Worm (Caenorhabditis elegans) whole organism, young adult: ENCODE measurements around the gene Y17G9A.2.
A peak's percentile ranks its signal among the peaks of the same experiment; 100 is the strongest.

Experiments used
- B0019.2 ChIP-seq: fragments of 200-800 bp; sonication (Bioruptor generic); conservative IDR thresholded peaks from 2 replicates; pipeline ENCODE4 v1.3.6; 2022; ENCODE audit warnings: missing genetic modification reagents, missing genetic modification characterization, missing compliant biosample characterization
- B0035.1 ChIP-seq: sonication (generic microtip); optimal IDR thresholded peaks from 2 replicates; lab custom pipeline; 2016; ENCODE audit warnings: missing genetic modification characterization, mild to moderate bottlenecking, missing compliant biosample characterization, missing genotype, missing genetic modification reagents
- B0261.1 ChIP-seq: sonication (generic microtip); optimal IDR thresholded peaks from 2 replicates; lab custom pipeline; 2016; ENCODE audit warnings: mild to moderate bottlenecking, missing genetic modification characterization, moderate library complexity, missing compliant biosample characterization
- C17E4.6 ChIP-seq: fragments of 200-800 bp; sonication (Bioruptor generic); IDR thresholded peaks from 2 replicates; pipeline ENCODE4 v1.3.6; 2022; ENCODE audit warnings: missing genetic modification reagents, missing genetic modification characterization, missing compliant biosample characterization
- F33H1.4 ChIP-seq: fragments of 200-800 bp; sonication (Bioruptor generic); IDR thresholded peaks from 2 replicates; pipeline ENCODE4 v1.3.6; 2022; ENCODE audit warnings: missing genetic modification reagents, missing genetic modification characterization, missing compliant biosample characterization
- F49E8.2 ChIP-seq: sonication (generic microtip); optimal IDR thresholded peaks from 3 replicates; lab custom pipeline; 2017; ENCODE audit warnings: missing genetic modification characterization, mild to moderate bottlenecking, missing compliant biosample characterization, antibody characterized with exemption, moderate library complexity; ENCODE audit not compliant: insufficient read depth
- F55B11.4 ChIP-seq: sonication (generic microtip); optimal IDR thresholded peaks from 2 replicates; lab custom pipeline; 2016; ENCODE audit warnings: missing compliant biosample characterization, missing genetic modification characterization, borderline replicate concordance; ENCODE audit not compliant: insufficient read depth
- F57C9.4 ChIP-seq: sonication (generic microtip); optimal IDR thresholded peaks from 2 replicates; lab custom pipeline; 2017; ENCODE audit warnings: mild to moderate bottlenecking, missing genetic modification characterization, missing compliant biosample characterization
- Y56A3A.18 ChIP-seq: fragments of 200-800 bp; sonication (Bioruptor generic); IDR thresholded peaks from 2 replicates; pipeline ENCODE4 v1.3.6; 2022; ENCODE audit warnings: missing genetic modification reagents, missing genetic modification characterization, missing compliant biosample characterization
- Y67H2A.10 ChIP-seq: fragments of 200-800 bp; sonication (Bioruptor generic); conservative IDR thresholded peaks from 2 replicates; pipeline ENCODE4 v1.3.6; 2022; ENCODE audit warnings: missing genetic modification reagents, missing genetic modification characterization, missing compliant biosample characterization
- atf-7 ChIP-seq: sonication (generic microtip); optimal IDR thresholded peaks from 2 replicates; lab custom pipeline; 2017; ENCODE audit warnings: mild to moderate bottlenecking, missing genetic modification characterization, missing compliant biosample characterization
- attf-5 ChIP-seq: fragments of 200-800 bp; sonication (Bioruptor generic); optimal IDR thresholded peaks from 2 replicates; lab custom pipeline; 2018; ENCODE audit warnings: mild to moderate bottlenecking, missing genetic modification characterization, missing compliant biosample characterization
- attf-6 ChIP-seq: fragments of 200-800 bp; sonication (Bioruptor generic); IDR thresholded peaks from 2 replicates; pipeline ENCODE4 v1.3.6; 2022; ENCODE audit warnings: missing genetic modification reagents, missing genetic modification characterization, missing compliant biosample characterization
- cebp-1 ChIP-seq, 2 experiments: fragments of 200-800 bp in 1 of 2; sonication (Bioruptor generic) in 1 of 2; sonication (generic microtip) in 1 of 2; IDR thresholded peaks in 1 of 2; optimal IDR thresholded peaks in 1 of 2; 2 replicates each; pipeline versions ENCODE4 v1.3.6 to Lab custom; 2017 to 2022; ENCODE audit warnings: missing compliant biosample characterization in 2 of 2, missing genetic modification characterization in 2 of 2, mild to moderate bottlenecking in 1 of 2, missing genetic modification reagents in 1 of 2, moderate library complexity in 1 of 2
- chd-7 ChIP-seq: sonication (generic microtip); optimal IDR thresholded peaks from 2 replicates; lab custom pipeline; 2016; ENCODE audit warnings: mild to moderate bottlenecking, missing genetic modification characterization, moderate library complexity, missing compliant biosample characterization
- die-1 ChIP-seq: sonication (generic microtip); optimal IDR thresholded peaks from 2 replicates; lab custom pipeline; 2016; ENCODE audit warnings: missing genotype, mild to moderate bottlenecking, missing genetic modification characterization, missing compliant biosample characterization
- dox-1 ChIP-seq: fragments of 200-800 bp; sonication (Bioruptor generic); IDR thresholded peaks from 2 replicates; pipeline ENCODE4 v1.3.6; 2022; ENCODE audit warnings: missing genetic modification reagents, missing genetic modification characterization, missing compliant biosample characterization
- efl-1 ChIP-seq: fragments of 150-350 bp; optimal IDR thresholded peaks from 2 replicates; lab custom pipeline; 2014; ENCODE audit warnings: missing biosample characterization, missing genetic modification reagents, missing genetic modification characterization
- hlh-12 ChIP-seq: sonication (generic microtip); optimal IDR thresholded peaks from 2 replicates; lab custom pipeline; 2016; ENCODE audit warnings: missing genetic modification characterization, missing compliant biosample characterization
- hmg-20 ChIP-seq: fragments of 200-800 bp; sonication (Bioruptor generic); IDR thresholded peaks from 2 replicates; pipeline ENCODE4 v1.3.6; 2022; ENCODE audit warnings: missing genetic modification reagents, missing genetic modification characterization, missing compliant biosample characterization
- let-607 ChIP-seq, 2 experiments: fragments of 200-800 bp in 1 of 2; sonication (Bioruptor generic) in 1 of 2; sonication (generic microtip) in 1 of 2; optimal IDR thresholded peaks; 2 replicates each; lab custom pipeline; 2016 to 2018; ENCODE audit warnings: mild to moderate bottlenecking in 2 of 2, missing compliant biosample characterization in 2 of 2, missing genetic modification characterization in 2 of 2, moderate library complexity in 2 of 2, missing genotype in 1 of 2
- lin-26 ChIP-seq: fragments of 200-800 bp; sonication (Bioruptor generic); IDR thresholded peaks from 2 replicates; pipeline ENCODE4 v1.3.6; 2022; ENCODE audit warnings: missing genetic modification reagents, missing genetic modification characterization, missing compliant biosample characterization
- lin-40 ChIP-seq: sonication (generic microtip); optimal IDR thresholded peaks from 2 replicates; lab custom pipeline; 2016; ENCODE audit warnings: missing genetic modification characterization, mild to moderate bottlenecking, missing compliant biosample characterization, missing genotype, missing genetic modification reagents
- lsl-1 ChIP-seq: fragments of 200-800 bp; sonication (Bioruptor generic); optimal IDR thresholded peaks from 2 replicates; lab custom pipeline; 2018; ENCODE audit warnings: mild to moderate bottlenecking, missing genetic modification characterization, moderate library complexity, missing compliant biosample characterization
- madf-10 ChIP-seq: sonication (generic microtip); optimal IDR thresholded peaks from 2 replicates; lab custom pipeline; 2016; ENCODE audit warnings: mild to moderate bottlenecking, missing genetic modification characterization, missing compliant biosample characterization
- nhr-80 ChIP-seq: sonication (generic microtip); optimal IDR thresholded peaks from 2 replicates; lab custom pipeline; 2016; ENCODE audit warnings: missing genetic modification characterization, missing compliant biosample characterization
- nhr-90 ChIP-seq: sonication (generic microtip); optimal IDR thresholded peaks from 2 replicates; lab custom pipeline; 2016; ENCODE audit warnings: missing genotype, mild to moderate bottlenecking, missing genetic modification characterization, missing compliant biosample characterization
- pbrm-1 ChIP-seq: fragments of 200-800 bp; sonication (Bioruptor generic); IDR thresholded peaks from 2 replicates; pipeline ENCODE4 v1.3.6; 2022; ENCODE audit warnings: missing genetic modification reagents, missing genetic modification characterization, missing compliant biosample characterization
- pha-4 ChIP-seq: fragments of 150-350 bp; sonication (generic microtip); optimal IDR thresholded peaks from 2 replicates; lab custom pipeline; 2014; ENCODE audit warnings: missing biosample characterization, missing genetic modification reagents, missing genetic modification characterization
- repo-1 ChIP-seq: sonication (generic microtip); optimal IDR thresholded peaks from 2 replicates; lab custom pipeline; 2017; ENCODE audit warnings: mild to moderate bottlenecking, missing genetic modification characterization, missing compliant biosample characterization
- sea-2 ChIP-seq: fragments of 200-800 bp; sonication (Bioruptor generic); IDR thresholded peaks from 2 replicates; pipeline ENCODE4 v1.3.6; 2022; ENCODE audit warnings: missing genetic modification characterization, missing compliant biosample characterization
- somi-1 ChIP-seq: fragments of 200-800 bp; sonication (Bioruptor generic); optimal IDR thresholded peaks from 2 replicates; lab custom pipeline; 2018; ENCODE audit warnings: mild to moderate bottlenecking, missing genetic modification characterization, missing compliant biosample characterization
- tlf-1 ChIP-seq: fragments of 200-800 bp; sonication (Bioruptor generic); optimal IDR thresholded peaks from 2 replicates; lab custom pipeline; 2018; ENCODE audit warnings: mild to moderate bottlenecking, missing genetic modification characterization, missing compliant biosample characterization
- unc-62 ChIP-seq: fragments of 150-350 bp; optimal IDR thresholded peaks from 2 replicates; lab custom pipeline; 2014; ENCODE audit warnings: missing biosample characterization, missing genetic modification reagents, missing genetic modification characterization
- ztf-18 ChIP-seq: sonication (generic microtip); optimal IDR thresholded peaks from 2 replicates; lab custom pipeline; 2016; ENCODE audit warnings: missing genotype, mild to moderate bottlenecking, missing genetic modification characterization, missing compliant biosample characterization
- ztf-22 ChIP-seq: fragments of 200-800 bp; sonication (Bioruptor generic); optimal IDR thresholded peaks from 2 replicates; lab custom pipeline; 2018; ENCODE audit warnings: mild to moderate bottlenecking, missing genetic modification characterization, moderate library complexity, missing compliant biosample characterization

The Y17G9A.2 gene

ce11 chrIV:4829641-4830040 lies 26.5 kb downstream of the Y17G9A.2 start:
- TF ChIP-seq sea-2 (GFP tag; lab: Robert Waterston, UW) (no peak), nhr-90 (tag; lab: Kevin White, UChicago) (no peak), F33H1.4 (no peak), dox-1 (GFP tag; lab: Robert Waterston, UW) (no peak), attf-6 (GFP tag; lab: Robert Waterston, UW) (no peak), B0261.1 (tag; lab: Kevin White, UChicago) (no peak), B0019.2 (GFP tag; lab: Robert Waterston, UW) (no peak), atf-7 (tag; lab: Kevin White, UChicago) (no peak), hlh-12 (no peak)

ce11 chrIV:4827219-4827618 lies 28.9 kb downstream of the Y17G9A.2 start, which contains the start of gene mpz-4:
Gene mpz-4, minus strand, starts transcription at chrIV:4827319.
- TF ChIP-seq lin-40 (tag; lab: Kevin White, UChicago) = no peak
- no peak for TF ChIP-seq let-607 (tag; optimal IDR thresholded peaks at IDR 0.05; lab: Kevin White, UChicago)
- no peak for TF ChIP-seq F49E8.2 (tag; lab: Kevin White, UChicago)
- TF ChIP-seq chd-7 (tag; lab: Kevin White, UChicago) = no peak
- no peak for TF ChIP-seq hmg-20 (GFP tag; lab: Robert Waterston, UW)
- no peak for TF ChIP-seq B0019.2 (GFP tag; lab: Robert Waterston, UW)
- no peak for TF ChIP-seq madf-10
- no peak for TF ChIP-seq lin-26
- no peak for TF ChIP-seq B0035.1 (tag; lab: Kevin White, UChicago)
- no peak for TF ChIP-seq die-1 (tag; lab: Kevin White, UChicago)
- TF ChIP-seq ztf-18 = no peak

ce11 chrIV:4821843-4822242 lies 34.3 kb downstream of the Y17G9A.2 start:
- TF ChIP-seq lsl-1 (GFP tag; lab: Kevin White, UChicago) (no peak), F55B11.4 (tag; lab: Kevin White, UChicago) (no peak), nhr-80 (tag; lab: Kevin White, UChicago) (peak; percentile 81), attf-5 (no peak), unc-62 (GFP tag; lab: Kevin White, UChicago) (peak; percentile 2), tlf-1 (GFP tag; lab: Kevin White, UChicago) (no peak), let-607 (tag; optimal IDR thresholded peaks at IDR 0.05; lab: Kevin White, UChicago) (peak in 1 of 2 experiments; percentile 24), pbrm-1 (GFP tag; lab: Robert Waterston, UW) (no peak), F57C9.4 (tag; lab: Kevin White, UChicago) (no peak), C17E4.6 (no peak)

- TF ChIP-seq efl-1 (GFP tag; lab: Kevin White, UChicago) (no peak), pha-4 (tag; lab: Kevin White, UChicago) (peak; percentile 14), let-607 (tag; optimal IDR thresholded peaks at IDR 0.05; lab: Kevin White, UChicago) (peak; percentile 81 to 83), Y56A3A.18 (0 out of 2 replicates have a peak, but pooled peaks have one; percentile 46), nhr-90 (tag; lab: Kevin White, UChicago) (no peak), repo-1 (tag; lab: Kevin White, UChicago) (no peak), atf-7 (tag; lab: Kevin White, UChicago) (peak; percentile 33), nhr-80 (tag; lab: Kevin White, UChicago) (peak; percentile 77), ztf-22 (GFP tag; lab: Kevin White, UChicago) (peak; percentile 4), somi-1 (no peak), cebp-1 (GFP tag; IDR thresholded peaks at IDR 0.05; lab: Robert Waterston, UW) (no peak), cebp-1 (tag; optimal IDR thresholded peaks at IDR 0.05; lab: Kevin White, UChicago) (peak; percentile 45), Y67H2A.10 (no peak), pbrm-1 (GFP tag; lab: Robert Waterston, UW) (no peak)
Observed at ce11 chrIV:4821054-4821453, 35.0 kb downstream of the Y17G9A.2 start, which contains the start of gene H06H21.8. Gene H06H21.8, minus strand, starts transcription at chrIV:4821131.
